Fruit fly (Drosophila melanogaster) whole organism, embryonic: ENCODE measurements around the gene Sgs5.

Experiments
- CG1024 ChIP-seq: fragments of 200-800 bp; sonication (Bioruptor generic); IDR thresholded peaks from 2 replicates; pipeline ENCODE4 v1.3.6; 2022; ENCODE audit warnings: missing biosample characterization, missing genetic modification characterization
- CG12071 ChIP-seq: fragments of 200-800 bp; sonication (Bioruptor generic); optimal IDR thresholded peaks from 3 replicates; lab custom pipeline; 2018; ENCODE audit warnings: missing biosample characterization, mild to moderate bottlenecking, missing genetic modification characterization
- CG12659 ChIP-seq: fragments of 200-800 bp; sonication (Bioruptor generic); optimal IDR thresholded peaks from 3 replicates; lab custom pipeline; 2017; ENCODE audit warnings: mild to moderate bottlenecking, missing biosample characterization, missing genetic modification reagents, missing genetic modification characterization
- CG13424 ChIP-seq: fragments of 200-800 bp; sonication (Bioruptor generic); optimal IDR thresholded peaks from 2 replicates; lab custom pipeline; 2019; ENCODE audit warnings: missing biosample characterization, mild to moderate bottlenecking, missing genetic modification characterization, moderate library complexity
- CG1603 ChIP-seq: fragments of 200-800 bp; sonication (Bioruptor generic); optimal IDR thresholded peaks from 2 replicates; lab custom pipeline; 2019; ENCODE audit warnings: missing biosample characterization, mild to moderate bottlenecking, missing genetic modification characterization, moderate library complexity
- CG17186 ChIP-seq: fragments of 200-800 bp; sonication (Bioruptor generic); optimal IDR thresholded peaks from 3 replicates; lab custom pipeline; 2017; ENCODE audit warnings: missing biosample characterization, missing genetic modification reagents, missing genetic modification characterization
- CG2889 ChIP-seq: fragments of 200-800 bp; sonication (Bioruptor generic); IDR thresholded peaks from 3 replicates; pipeline ENCODE4 v1.3.6; 2022; ENCODE audit warnings: missing biosample characterization, missing genetic modification characterization
- CG32532 ChIP-seq: fragments of 200-800 bp; sonication (Bioruptor generic); IDR thresholded peaks from 2 replicates; pipeline ENCODE4 v1.3.6; 2022; ENCODE audit warnings: missing biosample characterization, missing genetic modification characterization
- CG42726 ChIP-seq: fragments of 200-800 bp; sonication (Bioruptor generic); IDR thresholded peaks from 2 replicates; pipeline ENCODE4 v1.3.6; 2022; ENCODE audit warnings: missing biosample characterization, missing genetic modification characterization; ENCODE audit not compliant: partially characterized antibody
- CG43689 ChIP-seq: fragments of 200-800 bp; sonication (Bioruptor generic); IDR thresholded peaks from 2 replicates; pipeline ENCODE4 v1.3.6; 2022; ENCODE audit warnings: missing biosample characterization, missing genetic modification characterization
- CG6654 ChIP-seq: fragments of 200-800 bp; sonication (Bioruptor generic); optimal IDR thresholded peaks from 2 replicates; lab custom pipeline; 2017; ENCODE audit warnings: missing biosample characterization, mild to moderate bottlenecking, missing genetic modification characterization
- CG6683 ChIP-seq: fragments of 200-800 bp; sonication (Bioruptor generic); optimal IDR thresholded peaks from 2 replicates; lab custom pipeline; 2017; ENCODE audit warnings: missing biosample characterization, mild to moderate bottlenecking, missing genetic modification characterization, missing genetic modification reagents
- CG6689 ChIP-seq: fragments of 200-800 bp; sonication (Bioruptor generic); IDR thresholded peaks from 2 replicates; pipeline ENCODE4 v1.3.6; 2022; ENCODE audit warnings: missing biosample characterization, missing genetic modification characterization
- CG6765 ChIP-seq: fragments of 200-800 bp; sonication (Bioruptor generic); optimal IDR thresholded peaks from 3 replicates; lab custom pipeline; 2017; ENCODE audit warnings: missing biosample characterization, mild to moderate bottlenecking, missing genetic modification characterization
- CG8478 ChIP-seq: fragments of >200 bp; optimal IDR thresholded peaks from 2 replicates; lab custom pipeline; 2018
- CTCF ChIP-seq: fragments of 200-800 bp; sonication (Bioruptor generic); optimal IDR thresholded peaks from 2 replicates; lab custom pipeline; 2017; ENCODE audit warnings: missing biosample characterization, mild to moderate bottlenecking, missing genetic modification characterization, moderate library complexity
- CrebB ChIP-seq: fragments of 200-800 bp; sonication (Bioruptor generic); optimal IDR thresholded peaks from 3 replicates; lab custom pipeline; 2018; ENCODE audit warnings: missing biosample characterization, mild to moderate bottlenecking, missing genetic modification characterization
- Dek ChIP-seq: fragments of 200-800 bp; sonication (Bioruptor generic); optimal IDR thresholded peaks from 3 replicates; lab custom pipeline; 2019; ENCODE audit warnings: missing biosample characterization, mild to moderate bottlenecking, missing genetic modification characterization, moderate library complexity
- Dip2 ChIP-seq: fragments of 200-800 bp; sonication (Bioruptor generic); IDR thresholded peaks from 2 replicates; pipeline ENCODE4 v1.3.6; 2022; ENCODE audit warnings: missing biosample characterization, missing genetic modification characterization
- Gsc ChIP-seq: fragments of 200-800 bp; sonication (Bioruptor generic); IDR thresholded peaks from 2 replicates; pipeline ENCODE4 v1.3.6; 2022; ENCODE audit warnings: missing biosample characterization, missing genetic modification characterization
- MBD-R2 ChIP-seq: fragments of 200-800 bp; sonication (Bioruptor generic); IDR thresholded peaks from 2 replicates; pipeline ENCODE4 v1.3.6; 2022; ENCODE audit warnings: missing biosample characterization, missing genetic modification characterization
- Med ChIP-seq: fragments of 200-800 bp; sonication (Bioruptor generic); peaks from one replicate; lab custom pipeline; 2016; ENCODE audit warnings: missing biosample characterization, missing genetic modification characterization, mild to moderate bottlenecking, inconsistent platforms, moderate library complexity
- Nf-YB ChIP-seq: fragments of 200-800 bp; sonication (Bioruptor generic); optimal IDR thresholded peaks from 3 replicates; lab custom pipeline; 2019; ENCODE audit warnings: missing biosample characterization, mild to moderate bottlenecking, missing genetic modification characterization, moderate library complexity
- Oli ChIP-seq: fragments of 200-800 bp; sonication (Bioruptor generic); optimal IDR thresholded peaks from 2 replicates; lab custom pipeline; 2018; ENCODE audit warnings: missing biosample characterization, mild to moderate bottlenecking, missing genetic modification characterization, moderate library complexity
- Opbp ChIP-seq: fragments of 200-800 bp; sonication (Bioruptor generic); IDR thresholded peaks from 3 replicates; pipeline ENCODE4 v1.3.6; 2022; ENCODE audit warnings: missing biosample characterization, missing genetic modification characterization; ENCODE audit not compliant: partially characterized antibody
- Pdp1 ChIP-seq, 2 experiments: fragments of 200-800 bp; sonication (Bioruptor generic); optimal IDR thresholded peaks; 3 replicates each; lab custom pipeline; 2016; ENCODE audit warnings: missing biosample characterization in 2 of 2, missing genetic modification characterization in 2 of 2, mild to moderate bottlenecking in 1 of 2, moderate library complexity in 1 of 2
- Ravus ChIP-seq: fragments of 200-800 bp; sonication (Bioruptor generic); IDR thresholded peaks from 2 replicates; pipeline ENCODE4 v1.3.6; 2022; ENCODE audit warnings: missing biosample characterization, missing genetic modification characterization
- Rfx ChIP-seq: fragments of 200-800 bp; sonication (Bioruptor generic); IDR thresholded peaks from 2 replicates; pipeline ENCODE4 v1.3.6; 2022; ENCODE audit warnings: missing biosample characterization, missing genetic modification characterization
- Sox100B ChIP-seq: fragments of 200-800 bp; sonication (Bioruptor generic); optimal IDR thresholded peaks from 3 replicates; lab custom pipeline; 2018; ENCODE audit warnings: missing biosample characterization, mild to moderate bottlenecking, missing genetic modification characterization
- Sry-δ ChIP-seq: fragments of 200-800 bp; sonication (Bioruptor generic); optimal IDR thresholded peaks from 2 replicates; lab custom pipeline; 2016; ENCODE audit warnings: missing biosample characterization, missing genetic modification characterization
- Taf1 ChIP-seq: fragments of 200-800 bp; sonication (Bioruptor generic); IDR thresholded peaks from 2 replicates; pipeline ENCODE4 v1.3.6; 2022; ENCODE audit warnings: missing biosample characterization, missing genetic modification characterization
- YL-1 ChIP-seq: fragments of 200-800 bp; sonication (Bioruptor generic); optimal IDR thresholded peaks from 3 replicates; lab custom pipeline; 2017; ENCODE audit warnings: missing biosample characterization, mild to moderate bottlenecking, missing genetic modification characterization
- ara ChIP-seq: fragments of 200-800 bp; sonication (Bioruptor generic); IDR thresholded peaks from 2 replicates; pipeline ENCODE4 v1.3.6; 2022; ENCODE audit warnings: missing biosample characterization, missing genetic modification characterization
- bbx ChIP-seq: fragments of 200-800 bp; sonication (Bioruptor generic); IDR thresholded peaks from 2 replicates; pipeline ENCODE4 v1.3.6; 2022; ENCODE audit warnings: missing biosample characterization, missing genetic modification characterization; ENCODE audit not compliant: partially characterized antibody
- bsh ChIP-seq, 2 experiments: fragments of 200-800 bp; sonication (Bioruptor generic); optimal IDR thresholded peaks; 2 replicates each; lab custom pipeline; 2017 to 2018; ENCODE audit warnings: mild to moderate bottlenecking in 2 of 2, missing biosample characterization in 2 of 2, missing genetic modification characterization in 2 of 2, moderate library complexity in 1 of 2
- chinmo ChIP-seq: fragments of 200-800 bp; sonication (Bioruptor generic); IDR thresholded peaks from 4 replicates; pipeline ENCODE4 v1.3.6; 2022; ENCODE audit warnings: missing biosample characterization, missing genetic modification characterization; ENCODE audit not compliant: partially characterized antibody
- crol ChIP-seq: fragments of 200-800 bp; sonication (Bioruptor generic); IDR thresholded peaks from 2 replicates; pipeline ENCODE4 v1.3.6; 2022; ENCODE audit warnings: missing biosample characterization, missing genetic modification characterization
- ems ChIP-seq: fragments of 200-800 bp; sonication (Bioruptor generic); optimal IDR thresholded peaks from 3 replicates; lab custom pipeline; 2016; ENCODE audit warnings: missing biosample characterization, missing genetic modification characterization
- jigr1 ChIP-seq: fragments of 200-800 bp; sonication (Bioruptor generic); IDR thresholded peaks from 3 replicates; pipeline ENCODE4 v1.3.6; 2022; ENCODE audit warnings: missing biosample characterization, missing genetic modification characterization
- ken ChIP-seq: fragments of 200-800 bp; sonication (Bioruptor generic); IDR thresholded peaks from 3 replicates; pipeline ENCODE4 v1.3.6; 2022; ENCODE audit warnings: missing biosample characterization, missing genetic modification characterization
- lola ChIP-seq, 3 experiments: fragments of >200 bp in 2 of 3; fragments of 200-800 bp in 1 of 3; sonication (Bioruptor generic) in 1 of 3; optimal IDR thresholded peaks; 2 replicates each; lab custom pipeline; 2017 to 2019; ENCODE audit warnings: missing biosample characterization in 3 of 3, missing genetic modification characterization in 3 of 3, mild to moderate bottlenecking in 1 of 3, moderate library complexity in 1 of 3
- mld ChIP-seq: fragments of 200-800 bp; sonication (Bioruptor generic); IDR thresholded peaks from 3 replicates; pipeline ENCODE4 v1.3.6; 2022; ENCODE audit warnings: missing biosample characterization, missing genetic modification characterization; ENCODE audit not compliant: partially characterized antibody
- pnt ChIP-seq: fragments of 200-800 bp; sonication (Bioruptor generic); optimal IDR thresholded peaks from 3 replicates; lab custom pipeline; 2016; ENCODE audit warnings: missing biosample characterization, missing genetic modification characterization
- sc ChIP-seq, 3 experiments: fragments of >200 bp in 2 of 3; fragments of 200-800 bp in 1 of 3; sonication (Bioruptor generic) in 1 of 3; optimal IDR thresholded peaks; 2 replicates in 2 of 3; 3 replicates in 1 of 3; lab custom pipeline; 2017; ENCODE audit warnings: mild to moderate bottlenecking in 1 of 3, missing biosample characterization in 1 of 3, missing genetic modification characterization in 1 of 3, missing genetic modification reagents in 1 of 3
- schlank ChIP-seq: fragments of 200-800 bp; sonication (Bioruptor generic); optimal IDR thresholded peaks from 2 replicates; lab custom pipeline; 2018; ENCODE audit warnings: missing biosample characterization, mild to moderate bottlenecking, missing genetic modification characterization
- sens ChIP-seq: fragments of 200-800 bp; sonication (Bioruptor generic); peaks from one replicate; lab custom pipeline; 2016; ENCODE audit warnings: missing biosample characterization, missing genetic modification characterization
- sima ChIP-seq: fragments of 200-800 bp; sonication (Bioruptor generic); optimal IDR thresholded peaks from 2 replicates; lab custom pipeline; 2016; ENCODE audit warnings: missing biosample characterization, missing genetic modification characterization
- slbo ChIP-seq: fragments of 200-800 bp; sonication (Bioruptor generic); IDR thresholded peaks from 2 replicates; pipeline ENCODE4 v1.3.6; 2022; ENCODE audit warnings: missing biosample characterization, missing genetic modification characterization
- sqz ChIP-seq: fragments of 200-800 bp; sonication (Bioruptor generic); optimal IDR thresholded peaks from 3 replicates; lab custom pipeline; 2018; ENCODE audit warnings: missing biosample characterization, mild to moderate bottlenecking, missing genetic modification characterization
- stwl ChIP-seq: fragments of 200-800 bp; sonication (Bioruptor generic); optimal IDR thresholded peaks from 3 replicates; lab custom pipeline; 2018; ENCODE audit warnings: missing biosample characterization, mild to moderate bottlenecking, missing genetic modification characterization, moderate library complexity
- zen2 ChIP-seq: fragments of 200-800 bp; sonication (Bioruptor generic); IDR thresholded peaks from 3 replicates; pipeline ENCODE4 v1.3.6; 2022; ENCODE audit warnings: missing biosample characterization, missing genetic modification characterization; ENCODE audit not compliant: partially characterized antibody

Gene Sgs5

DNA sequence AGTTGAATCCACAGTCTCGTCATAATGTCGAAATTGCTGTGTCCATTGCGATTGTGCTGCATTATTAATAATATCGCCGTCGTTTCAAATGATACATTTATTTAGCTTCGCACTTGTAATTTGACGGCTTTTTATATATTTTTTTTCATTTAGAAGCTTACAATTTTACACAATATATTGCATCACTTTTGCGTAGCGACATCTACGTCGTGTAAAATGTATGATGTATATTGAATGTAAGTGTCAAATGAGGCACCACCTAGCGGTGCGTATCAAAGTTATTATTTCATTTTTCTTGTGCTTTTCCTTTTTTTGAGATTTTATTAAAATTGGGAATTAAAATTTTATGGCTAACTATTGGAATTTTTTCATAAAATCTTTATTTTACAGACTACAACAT, 21.4 kb downstream of the Sgs5 start:
- TF ChIP-seq Opbp (GFP tag; lab: Robert Waterston, UW), result peak; percentile 54; the same call in 1 of the 3 replicates
- TF ChIP-seq CG13424 (tag; lab: Kevin White, UChicago), result no peak
- TF ChIP-seq CG6683 (GFP tag; lab: Kevin White, UChicago), result no peak
- TF ChIP-seq Ravus (GFP tag; lab: Robert Waterston, UW), result no peak
- no peak for TF ChIP-seq Oli (tag; lab: Kevin White, UChicago)
- no peak for TF ChIP-seq chinmo (GFP tag; lab: Robert Waterston, UW)
- no peak for TF ChIP-seq CG2889 (GFP tag; lab: Robert Waterston, UW)
- no peak for TF ChIP-seq CG17186
- TF ChIP-seq sqz (GFP tag; lab: Kevin White, UChicago), result peak; percentile 28
- TF ChIP-seq CG1603, result no peak
- TF ChIP-seq Dip2 (GFP tag; lab: Robert Waterston, UW), result peak; percentile 81
- TF ChIP-seq stwl, result no peak
- 0 out of 2 replicates have a peak, but pooled peaks have one; percentile 34 for TF ChIP-seq slbo (GFP tag; lab: Robert Waterston, UW)
- TF ChIP-seq Rfx, result peak; percentile 37; the same call in 1 of the 2 replicates
- no peak for TF ChIP-seq crol (GFP tag; lab: Robert Waterston, UW)
- TF ChIP-seq schlank, result no peak
- no peak for TF ChIP-seq YL-1 (GFP tag; lab: Kevin White, UChicago)
- TF ChIP-seq ems (GFP tag; lab: Kevin White, UChicago), result no peak
- TF ChIP-seq zen2 (GFP tag; lab: Robert Waterston, UW), result no peak
- peak; percentile 79; the same call in 1 of the 2 replicates for TF ChIP-seq CG42726 (GFP tag; lab: Robert Waterston, UW)
- TF ChIP-seq Sox100B (GFP tag; lab: Kevin White, UChicago), result no peak
- TF ChIP-seq lola (GFP tag; optimal IDR thresholded peaks at IDR 0.05; lab: Kevin White, UChicago), result no peak
- no peak for TF ChIP-seq sima (GFP tag; lab: Kevin White, UChicago)
- TF ChIP-seq CTCF (GFP tag; lab: Kevin White, UChicago), result peak; percentile 90
- TF ChIP-seq Nf-YB (GFP tag; lab: Kevin White, UChicago), result no peak
- TF ChIP-seq CG6689 (GFP tag; lab: Robert Waterston, UW), result no peak
- TF ChIP-seq CrebB, result no peak
- TF ChIP-seq Taf1, result no peak
- no peak for TF ChIP-seq mld (GFP tag; lab: Robert Waterston, UW)
- TF ChIP-seq CG6654 (GFP tag; lab: Kevin White, UChicago), result no peak
- no peak for TF ChIP-seq ara
- peak; percentile 14 for TF ChIP-seq pnt (GFP tag; lab: Kevin White, UChicago)
- no peak for TF ChIP-seq CG1024 (GFP tag; lab: Robert Waterston, UW)
- no peak for TF ChIP-seq Dek (tag; lab: Kevin White, UChicago)
- TF ChIP-seq CG6765 (GFP tag; lab: Kevin White, UChicago), result no peak
- no peak for TF ChIP-seq sc (optimal IDR thresholded peaks at IDR 0.05; lab: Kevin White, UChicago)
- no peak for TF ChIP-seq sc (GFP tag; optimal IDR thresholded peaks at IDR 0.05; lab: Kevin White, UChicago)
- TF ChIP-seq ken (GFP tag; lab: Robert Waterston, UW), result no peak
- TF ChIP-seq CG43689 (GFP tag; lab: Robert Waterston, UW), result no peak
- no peak for TF ChIP-seq Sry-δ (GFP tag; lab: Kevin White, UChicago)
- TF ChIP-seq bbx (GFP tag; lab: Robert Waterston, UW), result no peak
- no peak for TF ChIP-seq CG12659
- TF ChIP-seq bsh (GFP tag; optimal IDR thresholded peaks at IDR 0.05; lab: Kevin White, UChicago), result no peak
- peak; percentile 20 for TF ChIP-seq sens (GFP tag; lab: Kevin White, UChicago)
- TF ChIP-seq Med (GFP tag; lab: Kevin White, UChicago), result peak; percentile 54
- TF ChIP-seq CG12071, result no peak
- no peak for TF ChIP-seq jigr1 (GFP tag; lab: Robert Waterston, UW)
- TF ChIP-seq Pdp1 (GFP tag; optimal IDR thresholded peaks at IDR 0.05; lab: Kevin White, UChicago), result peak in 1 of 2 experiments; percentile 74
- no peak for TF ChIP-seq Gsc
- no peak for TF ChIP-seq MBD-R2 (GFP tag; lab: Robert Waterston, UW)
- TF ChIP-seq CG8478, result peak; percentile 38
- TF ChIP-seq CG32532 (GFP tag; lab: Robert Waterston, UW), result 0 out of 2 replicates have a peak, but pooled peaks have one; percentile 7
